Worm (Caenorhabditis elegans): ENCODE results near the gene cyn-10.

Gene cyn-10

ce11 chrII:6891838-6892237 is 21.3 kb downstream of the cyn-10 start (continued):
- TF ChIP-seq hlh-30 (tag; optimal IDR thresholded peaks at IDR 0.05; ENCODE audit: insufficient read depth) (peak; percentile 90), lsy-2 (tag; optimal IDR thresholded peaks at IDR 0.05) (peak; percentile 53 to 54), snpc-1.2 (GFP tag; IDR thresholded peaks at IDR 0.05) (no peak), zip-2 (tag; optimal IDR thresholded peaks at IDR 0.05) (no peak), ceh-32 (tag; optimal IDR thresholded peaks at IDR 0.05; ENCODE audit: poor library complexity) (no peak), ceh-44 (GFP tag; IDR thresholded peaks at IDR 0.05) (no peak), set-16 (GFP tag; IDR thresholded peaks at IDR 0.05) (no peak), Y48G9A.11 (GFP tag; IDR thresholded peaks at IDR 0.05) (no peak), nhr-42 (GFP tag; IDR thresholded peaks at IDR 0.05) (no peak), hlh-11 (tag; optimal IDR thresholded peaks at IDR 0.05) (peak; percentile 91), attf-4 (tag; optimal IDR thresholded peaks at IDR 0.05) (no peak), sdz-12 (GFP tag; optimal IDR thresholded peaks at IDR 0.05) (no peak), dve-1 (tag; optimal IDR thresholded peaks at IDR 0.05; ENCODE audit: insufficient read depth) (peak; percentile 84), Y5F2A.4 (GFP tag; optimal IDR thresholded peaks at IDR 0.05) (no peak), hif-1 (tag; optimal IDR thresholded peaks at IDR 0.05) (peak in 1 of 2 experiments; percentile 13), snpc-4 (tag; optimal IDR thresholded peaks at IDR 0.05) (no peak), gei-8 (GFP tag; optimal IDR thresholded peaks at IDR 0.05) (no peak), mes-2 (tag; optimal IDR thresholded peaks at IDR 0.05; ENCODE audit: poor library complexity, severe bottlenecking) (peak; percentile 30), ZK546.5 (tag; optimal IDR thresholded peaks at IDR 0.05) (no peak), hmg-1.1 (GFP tag; IDR thresholded peaks at IDR 0.05) (peak; percentile 9; the same call in 1 of the 2 replicates), mdt-29 (GFP tag; IDR thresholded peaks at IDR 0.05) (peak; percentile 87), dmd-8 (GFP tag; IDR thresholded peaks at IDR 0.05) (no peak), T26A8.4 (GFP tag; IDR thresholded peaks at IDR 0.05) (no peak; the same call in 1 of the 2 replicates)

DNA sequence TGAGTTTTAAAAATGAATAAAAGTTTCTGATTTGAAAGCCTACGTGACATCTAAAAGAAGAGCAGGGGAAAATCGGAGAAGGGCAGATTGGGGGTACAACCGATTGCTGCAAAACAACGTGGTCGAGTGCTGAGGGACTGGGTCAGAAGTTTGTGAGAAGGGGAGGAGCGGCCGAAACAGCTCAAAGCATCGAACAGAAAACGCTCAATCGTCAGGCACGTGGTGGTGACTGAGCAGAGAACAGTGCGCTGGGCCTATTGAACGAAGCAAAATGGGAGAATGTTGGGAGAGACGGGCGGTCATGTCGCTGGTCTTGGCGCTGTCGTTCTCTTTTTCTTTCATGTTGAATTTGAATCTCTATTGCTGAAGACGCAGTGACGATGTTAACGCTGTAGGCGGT is 22.0 kb downstream of the cyn-10 start:
- TF ChIP-seq mes-2 (tag; optimal IDR thresholded peaks at IDR 0.05; ENCODE audit: poor library complexity, severe bottlenecking) (peak; percentile 31), tra-1 (GFP tag; IDR thresholded peaks at IDR 0.05) (0 out of 2 replicates have a peak, but pooled peaks have one; percentile 20), saeg-2 (GFP tag; IDR thresholded peaks at IDR 0.05) (no peak), nhr-48 (tag; optimal IDR thresholded peaks at IDR 0.05) (peak; percentile 53), R02D3.7 (tag; optimal IDR thresholded peaks at IDR 0.05) (no peak), spr-1 (tag; optimal IDR thresholded peaks at IDR 0.05) (no peak), skn-1 (tag; optimal IDR thresholded peaks at IDR 0.05) (no peak), lin-15B (tag; optimal IDR thresholded peaks at IDR 0.05) (no peak), F10B5.3 (tag; optimal IDR thresholded peaks at IDR 0.05) (no peak), lim-7 (GFP tag; IDR thresholded peaks at IDR 0.05) (peak; percentile 58; the same call in 1 of the 2 replicates), duxl-1 (tag; optimal IDR thresholded peaks at IDR 0.05; ENCODE audit: poor library complexity) (peak; percentile 43), Y75B8A.6 (GFP tag; IDR thresholded peaks at IDR 0.05) (0 out of 2 replicates have a peak, but pooled peaks have one; percentile 49), nhr-28 (tag; optimal IDR thresholded peaks at IDR 0.05) (peak; percentile 86), php-3 (GFP tag; IDR thresholded peaks at IDR 0.05) (no peak), tag-97 (GFP tag; IDR thresholded peaks at IDR 0.05) (no peak), nhr-11 (tag; optimal IDR thresholded peaks at IDR 0.05) (peak; percentile 84), ctbp-1 (GFP tag; IDR thresholded peaks at IDR 0.05) (no peak; the same call in 1 of the 2 replicates), dve-1 (tag; optimal IDR thresholded peaks at IDR 0.05; ENCODE audit: insufficient read depth) (peak; percentile 70), jun-1 (tag; optimal IDR thresholded peaks at IDR 0.05) (no peak), hlh-30 (tag; optimal IDR thresholded peaks at IDR 0.05; ENCODE audit: insufficient read depth) (peak; percentile 92), nhr-6 (tag; optimal IDR thresholded peaks at IDR 0.05) (no peak), aha-1 (tag) (peak; percentile 99), lin-1 (GFP tag; IDR thresholded peaks at IDR 0.05) (no peak), pqm-1 (tag; optimal IDR thresholded peaks at IDR 0.05) (no peak), fkh-10 (GFP tag; optimal IDR thresholded peaks at IDR 0.05) (no peak), zfp-2 (tag; optimal IDR thresholded peaks at IDR 0.05) (no peak), ceh-82 (tag; optimal IDR thresholded peaks at IDR 0.05) (no peak), spr-3 (GFP tag; optimal IDR thresholded peaks at IDR 0.05) (peak; percentile 51), mxl-3 (GFP tag; optimal IDR thresholded peaks at IDR 0.05) (peak; percentile 88), daf-19 (GFP tag; conservative IDR thresholded peaks at IDR 0.05) (no peak), dmd-6 (GFP tag; IDR thresholded peaks at IDR 0.05) (peak; percentile 71)
